Worm (Caenorhabditis elegans): ENCODE results near the gene tat-1.

Gene tat-1

ce11 chrIII:12372080-12373065 is 49.1 kb downstream of the tat-1 start (continued):
- no peak for TF ChIP-seq F57A8.1 (GFP tag; optimal IDR thresholded peaks at IDR 0.05)
- no peak for TF ChIP-seq T26A5.8 (tag; optimal IDR thresholded peaks at IDR 0.05)
- TF ChIP-seq mcd-1 (GFP tag; IDR thresholded peaks at IDR 0.05), result peak; percentile 7; the same call in 1 of the 2 replicates
- no peak for TF ChIP-seq snpc-1.3 (tag; optimal IDR thresholded peaks at IDR 0.05; ENCODE audit: insufficient read depth)
- peak; percentile 3 for TF ChIP-seq die-1 (tag; optimal IDR thresholded peaks at IDR 0.05)
- TF ChIP-seq lin-40 (tag; optimal IDR thresholded peaks at IDR 0.05), result no peak
- TF ChIP-seq cebp-1 (GFP tag; IDR thresholded peaks at IDR 0.05), result no peak
- peak; percentile 20 for TF ChIP-seq cebp-1 (tag; optimal IDR thresholded peaks at IDR 0.05)
- no peak for TF ChIP-seq Y56A3A.18 (GFP tag; IDR thresholded peaks at IDR 0.05)
- no peak for TF ChIP-seq repo-1 (tag; optimal IDR thresholded peaks at IDR 0.05)
- TF ChIP-seq F10E7.11 (tag; optimal IDR thresholded peaks at IDR 0.05), result no peak
- TF ChIP-seq rpc-1 (optimal IDR thresholded peaks at IDR 0.05), result no peak
- TF ChIP-seq rpc-1 (tag; optimal IDR thresholded peaks at IDR 0.05), result no peak
- no peak for TF ChIP-seq ztf-28 (GFP tag; IDR thresholded peaks at IDR 0.05)
- no peak for TF ChIP-seq B0019.2 (GFP tag; conservative IDR thresholded peaks at IDR 0.05)
- no peak for TF ChIP-seq Y53F4B.3 (GFP tag; IDR thresholded peaks at IDR 0.05)
- TF ChIP-seq pha-4 (tag; optimal IDR thresholded peaks at IDR 0.05), result no peak
- no peak for TF ChIP-seq let-526 (GFP tag; IDR thresholded peaks at IDR 0.05)
- no peak for TF ChIP-seq F23B12.7 (tag; optimal IDR thresholded peaks at IDR 0.05; ENCODE audit: insufficient read depth)
- TF ChIP-seq Y95B8A.8 (GFP tag; IDR thresholded peaks at IDR 0.05), result no peak
- TF ChIP-seq madf-3 (GFP tag; IDR thresholded peaks at IDR 0.05), result peak; percentile 76
- TF ChIP-seq nhr-90 (tag; optimal IDR thresholded peaks at IDR 0.05), result no peak
- no peak for TF ChIP-seq ets-4 (GFP tag; optimal IDR thresholded peaks at IDR 0.05)
- TF ChIP-seq snpc-4 (GFP tag; optimal IDR thresholded peaks at IDR 0.05), result no peak
- TF ChIP-seq snpc-4 (tag; optimal IDR thresholded peaks at IDR 0.05), result no peak
- no peak for TF ChIP-seq ztf-18 (tag; optimal IDR thresholded peaks at IDR 0.05)
- TF ChIP-seq hmg-1.2 (GFP tag; IDR thresholded peaks at IDR 0.05), result no peak
- no peak for TF ChIP-seq chd-7 (tag; optimal IDR thresholded peaks at IDR 0.05)
- TF ChIP-seq him-1 (tag; optimal IDR thresholded peaks at IDR 0.05), result peak; percentile 48
- no peak for TF ChIP-seq tbp1 (GFP tag; optimal IDR thresholded peaks at IDR 0.05)
- TF ChIP-seq nfyb-1 (GFP tag; IDR thresholded peaks at IDR 0.05), result no peak
- no peak for TF ChIP-seq snpc-1.1 (tag; optimal IDR thresholded peaks at IDR 0.05; ENCODE audit: insufficient read depth)
- no peak for TF ChIP-seq nhr-27 (tag; optimal IDR thresholded peaks at IDR 0.05)
- TF ChIP-seq aptf-3 (GFP tag; IDR thresholded peaks at IDR 0.05), result no peak
- no peak for TF ChIP-seq hrde-1 (tag; optimal IDR thresholded peaks at IDR 0.05; ENCODE audit: borderline replicate concordance)
- no peak for TF ChIP-seq dox-1 (GFP tag; IDR thresholded peaks at IDR 0.05)
- TF ChIP-seq unc-62 (GFP tag; optimal IDR thresholded peaks at IDR 0.05), result no peak
- no peak for TF ChIP-seq attf-5 (GFP tag; optimal IDR thresholded peaks at IDR 0.05)
- no peak for TF ChIP-seq akir-1 (GFP tag; optimal IDR thresholded peaks at IDR 0.05)
- TF ChIP-seq lin-26 (GFP tag; IDR thresholded peaks at IDR 0.05), result 0 out of 2 replicates have a peak, but pooled peaks have one; percentile 16
- peak; percentile 60 for TF ChIP-seq F49E8.2 (tag; optimal IDR thresholded peaks at IDR 0.05; ENCODE audit: insufficient read depth)
- 0 out of 2 replicates have a peak, but pooled peaks have one; percentile 8 for TF ChIP-seq egrh-3 (GFP tag; IDR thresholded peaks at IDR 0.05)
- no peak for TF ChIP-seq atf-7 (tag; optimal IDR thresholded peaks at IDR 0.05)
- TF ChIP-seq bed-2 (GFP tag; IDR thresholded peaks at IDR 0.05), result no peak
- no peak for TF ChIP-seq ztf-22 (GFP tag; optimal IDR thresholded peaks at IDR 0.05)
- TF ChIP-seq madf-6 (GFP tag; IDR thresholded peaks at IDR 0.05), result peak; percentile 43; the same call in 1 of the 2 replicates

All from whole organism, young adult.